Fruit fly (Drosophila melanogaster) ovary, adult (tissue): ENCODE data around the gene CG9541.
A peak's percentile ranks its signal among the peaks of the same experiment; 100 is the strongest.

Experiments
- CG17801 ChIP-seq: fragments of 200-800 bp; optimal IDR thresholded peaks from 2 replicates; lab custom pipeline; 2019; ENCODE audit warnings: missing biosample characterization, mild to moderate bottlenecking, missing genetic modification characterization, moderate library complexity; ENCODE audit not compliant: partially characterized antibody

CG9541 gene

DNA sequence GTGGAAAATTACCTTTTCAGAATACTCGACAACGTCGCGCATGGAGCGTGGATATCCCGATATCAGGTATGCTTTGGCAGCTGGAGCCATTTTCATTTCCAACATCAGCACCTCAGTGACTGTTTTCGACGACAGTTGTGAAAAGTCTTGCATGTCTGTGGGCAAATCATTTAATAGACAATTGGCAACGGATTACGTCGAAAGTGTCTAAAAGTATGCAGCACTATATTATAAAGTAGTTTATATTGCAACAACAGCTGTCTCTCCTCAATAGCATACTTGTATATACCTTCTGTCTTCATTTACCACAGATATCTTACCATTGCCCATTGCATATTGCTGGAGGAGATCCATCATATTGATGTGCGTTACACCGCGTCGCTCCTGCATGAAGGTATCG is 2.3 kb downstream of the CG9541 start:
- TF ChIP-seq CG17801 = no peak

DNA sequence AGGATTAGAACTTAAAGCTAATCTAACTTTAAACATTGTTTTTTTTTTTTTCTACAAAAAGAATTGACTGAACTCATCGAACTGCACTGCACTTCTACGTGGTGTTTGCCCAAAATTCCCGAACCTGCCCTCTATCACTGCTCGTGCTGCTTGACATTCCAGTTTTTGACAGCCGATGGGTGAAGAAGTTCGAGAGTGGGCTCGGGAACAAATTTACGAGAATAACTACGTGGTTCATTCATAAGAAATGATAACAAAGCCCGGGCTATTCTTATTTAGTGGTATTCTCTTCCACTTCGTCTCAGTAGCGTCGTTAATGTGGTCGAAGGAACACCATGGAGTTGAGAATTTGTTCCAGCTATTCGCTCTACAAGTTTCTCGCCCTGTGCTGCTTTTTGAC is 8.0 kb downstream of the CG9541 start, which contains the start of gene CG18088:
Gene CG18088 (plus strand): TSS at position 301 of the 400 bp plus-strand sequence.
- no peak for TF ChIP-seq CG17801

DNA sequence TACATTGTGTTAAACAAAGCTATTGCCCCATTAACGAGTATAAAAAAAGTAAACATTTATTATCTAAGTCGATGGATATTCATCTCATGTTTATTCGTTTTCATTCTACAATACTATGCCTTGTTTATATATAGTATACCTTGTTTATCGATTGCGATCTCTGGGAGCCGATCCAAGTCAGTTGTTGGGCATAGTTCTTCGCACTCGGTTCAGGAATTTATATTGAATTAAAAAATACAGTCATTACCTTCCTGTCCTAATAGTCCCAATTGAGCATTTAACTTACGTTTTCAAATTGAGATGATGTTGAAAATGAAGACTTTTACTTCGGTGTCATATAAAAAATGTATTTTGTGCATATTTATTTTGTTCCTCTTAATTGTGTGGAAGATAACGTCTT is 10.6 kb downstream of the CG9541 start, which contains the start of gene CG32984:
Gene CG32984 (plus strand): TSS at position 301 of the 400 bp plus-strand sequence.
- no peak for TF ChIP-seq CG17801

DNA sequence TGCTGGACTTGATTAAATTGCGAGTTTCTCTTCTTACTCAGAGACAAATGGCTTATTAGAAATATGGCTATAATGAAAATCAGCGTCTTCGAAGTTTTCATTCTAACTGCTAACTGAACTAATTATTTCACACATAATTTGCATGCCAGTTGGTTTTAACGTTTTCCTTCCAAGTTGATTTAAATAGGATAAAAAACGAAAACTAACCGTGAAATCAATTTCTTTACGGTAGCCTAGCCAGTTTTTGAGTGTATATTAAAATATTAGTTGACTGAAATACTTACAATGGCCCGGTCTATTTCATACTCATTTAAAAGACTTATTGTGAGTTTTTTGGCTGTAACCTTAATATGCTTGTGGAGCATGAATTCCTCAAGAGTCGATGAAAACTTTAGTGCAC is 13.0 kb downstream of the CG9541 start, which contains the start of the genes CG9525 and CG32985:
Gene CG9525 (minus strand): TSS at position 101 of the 400 bp plus-strand sequence.
Gene CG32985 (plus strand): TSS at position 280 of the 400 bp plus-strand sequence.
- no peak for TF ChIP-seq CG17801

DNA sequence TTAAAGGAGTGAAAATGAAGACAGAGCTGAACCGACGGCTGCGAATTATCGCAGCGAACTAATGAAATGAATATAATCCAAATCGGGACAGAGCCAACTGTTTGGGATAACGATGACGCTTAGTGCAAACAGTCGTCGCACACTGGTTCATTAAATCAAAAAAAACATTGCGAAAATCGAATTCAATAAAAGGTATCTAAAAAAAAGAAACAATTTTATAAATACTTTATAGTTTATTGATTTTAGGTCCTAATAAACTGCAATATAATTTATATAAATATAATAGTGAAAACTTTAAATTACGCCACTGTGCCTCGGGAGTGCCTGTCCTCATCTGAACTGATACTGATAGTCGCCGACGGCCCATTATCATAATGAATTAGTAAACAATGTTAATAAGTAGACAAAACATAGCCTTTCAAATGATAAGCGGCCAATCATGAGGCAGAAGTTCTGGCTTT is 16.2 kb downstream of the CG9541 start, which contains the start of gene CG31886:
Gene CG31886 (minus strand): TSS at position 51 of the 461 bp plus-strand sequence.
- TF ChIP-seq CG17801 = no peak

DNA sequence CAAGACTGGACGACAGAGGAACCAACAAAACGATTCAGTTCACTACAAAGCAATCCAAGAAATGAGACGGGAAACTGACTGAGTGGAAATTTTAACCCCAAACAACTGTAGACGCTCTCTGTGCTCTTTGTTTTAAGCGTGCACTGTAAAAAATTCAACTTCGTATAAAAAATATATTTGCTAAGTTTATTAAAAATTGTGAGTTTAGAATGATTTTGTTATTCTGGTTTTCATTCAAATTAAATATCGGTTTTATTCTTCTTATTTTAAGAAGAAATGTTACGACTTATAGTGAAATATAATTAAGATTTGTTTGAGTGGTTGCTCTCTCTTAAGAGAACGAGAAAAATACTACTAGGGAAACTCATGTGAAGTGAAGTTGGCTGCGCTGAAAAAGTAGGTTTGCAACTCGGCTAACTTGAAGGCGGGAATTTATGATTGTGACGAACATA is 17.2 kb downstream of the CG9541 start:
- TF ChIP-seq CG17801 = peak; percentile 84

DNA sequence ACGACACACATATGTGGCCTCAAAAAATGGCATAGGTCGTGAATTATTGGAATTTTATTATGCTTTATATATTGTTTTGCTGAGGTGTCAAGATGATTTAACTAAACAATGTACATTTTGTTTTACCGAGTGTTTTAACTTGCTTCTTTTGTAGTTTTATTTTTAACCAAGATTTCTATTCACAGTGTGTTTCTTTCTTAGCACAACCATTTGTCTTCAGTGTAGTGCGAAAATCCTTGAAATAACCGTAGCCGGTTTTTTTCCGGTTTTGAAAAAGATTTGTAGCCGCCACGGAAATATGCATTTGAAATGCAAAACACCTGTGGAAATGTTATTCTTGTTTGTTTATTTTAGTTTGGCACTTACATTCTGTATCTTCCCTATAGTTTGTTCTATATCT is 18.1 kb downstream of the CG9541 start:
- TF ChIP-seq CG17801 = no peak

DNA sequence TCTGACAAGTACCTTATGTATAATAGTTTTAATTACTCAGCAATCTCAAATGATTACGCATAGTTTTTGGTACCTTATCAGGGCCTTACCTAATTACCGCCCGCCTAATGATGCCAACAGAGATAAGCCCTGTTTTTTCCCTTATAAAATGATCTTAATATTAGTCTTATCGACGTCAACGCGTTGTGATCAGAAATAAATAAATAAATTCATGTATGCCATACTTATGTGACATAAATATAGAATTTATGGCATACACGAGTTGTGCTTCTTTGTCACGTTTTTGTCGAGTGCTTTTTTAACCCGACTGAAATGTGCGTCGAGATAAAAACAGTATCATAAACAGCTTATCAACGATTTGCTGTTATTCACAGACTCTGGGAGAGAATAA is 18.9 kb downstream of the CG9541 start:
- no peak for TF ChIP-seq CG17801

DNA sequence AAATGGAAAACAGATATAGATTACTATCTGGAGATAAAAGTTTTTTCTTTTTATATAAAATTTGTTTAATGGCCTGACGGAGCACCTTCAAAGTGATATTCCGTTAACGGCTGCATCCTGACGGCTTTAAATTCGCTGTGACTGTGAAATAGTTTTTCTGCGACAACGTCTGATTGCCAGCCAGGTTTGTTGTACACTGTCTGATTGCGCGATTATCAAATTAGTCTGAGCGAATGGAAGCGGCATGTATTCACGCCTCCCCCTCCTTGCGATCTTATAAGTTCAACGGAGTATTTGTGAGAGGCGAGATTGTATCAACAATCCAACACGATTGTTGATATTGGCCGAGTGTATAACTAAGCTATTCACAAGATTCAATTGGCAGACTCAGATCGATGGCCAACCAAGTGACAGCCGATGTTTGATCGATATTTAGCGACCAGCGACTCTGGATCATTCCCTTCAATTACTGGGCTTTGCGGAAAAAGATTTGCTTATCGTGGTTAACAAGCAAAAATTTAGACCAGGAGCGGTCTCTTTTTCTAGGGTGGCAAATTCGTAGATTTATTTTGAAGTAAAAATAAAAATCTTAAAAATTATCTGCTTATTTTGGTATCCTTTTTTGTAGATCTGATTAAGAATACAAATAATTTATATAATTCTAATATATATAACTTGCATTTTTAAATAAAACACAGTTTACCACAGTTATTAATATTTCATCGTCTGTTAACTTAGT is 19.5 kb downstream of the CG9541 start:
- no peak for TF ChIP-seq CG17801

DNA sequence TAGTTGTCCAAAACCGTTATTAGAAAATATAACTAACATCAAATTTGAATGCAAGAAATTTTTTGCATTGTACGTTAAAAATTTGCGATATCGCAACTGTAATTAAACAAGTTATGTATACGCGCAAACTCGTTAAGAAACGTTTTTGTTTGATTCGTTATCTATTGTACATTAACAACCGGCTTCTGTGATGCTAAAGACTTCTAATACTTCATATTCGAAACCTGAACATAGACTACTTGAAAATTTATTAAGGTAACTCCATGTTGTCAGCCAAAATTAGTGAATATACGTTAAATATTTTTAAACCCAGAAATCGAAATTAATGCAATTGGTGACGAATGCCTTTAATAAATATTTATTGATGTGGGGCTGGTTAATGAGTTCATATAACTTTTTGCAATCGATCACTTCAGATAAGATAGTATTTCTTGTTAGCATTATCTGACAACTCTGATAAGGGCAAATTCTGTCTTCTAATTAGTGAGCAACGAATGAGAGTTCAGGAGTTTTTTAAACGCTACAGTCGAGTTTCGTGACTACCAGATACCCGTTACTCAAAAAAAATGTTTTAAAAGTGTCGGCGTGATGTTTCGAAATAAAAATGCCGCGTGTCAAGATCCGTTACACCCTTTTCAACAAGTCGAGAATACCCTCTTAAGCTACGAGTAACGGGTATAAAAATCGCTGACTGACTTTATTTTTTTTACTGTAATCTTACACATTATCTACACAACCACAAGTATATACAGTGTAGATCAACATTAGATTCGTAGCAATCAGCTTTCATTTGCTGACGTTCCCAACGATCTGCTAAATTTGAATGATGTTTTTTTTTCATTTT is 22.8 kb downstream of the CG9541 start:
- TF ChIP-seq CG17801 = no peak

DNA sequence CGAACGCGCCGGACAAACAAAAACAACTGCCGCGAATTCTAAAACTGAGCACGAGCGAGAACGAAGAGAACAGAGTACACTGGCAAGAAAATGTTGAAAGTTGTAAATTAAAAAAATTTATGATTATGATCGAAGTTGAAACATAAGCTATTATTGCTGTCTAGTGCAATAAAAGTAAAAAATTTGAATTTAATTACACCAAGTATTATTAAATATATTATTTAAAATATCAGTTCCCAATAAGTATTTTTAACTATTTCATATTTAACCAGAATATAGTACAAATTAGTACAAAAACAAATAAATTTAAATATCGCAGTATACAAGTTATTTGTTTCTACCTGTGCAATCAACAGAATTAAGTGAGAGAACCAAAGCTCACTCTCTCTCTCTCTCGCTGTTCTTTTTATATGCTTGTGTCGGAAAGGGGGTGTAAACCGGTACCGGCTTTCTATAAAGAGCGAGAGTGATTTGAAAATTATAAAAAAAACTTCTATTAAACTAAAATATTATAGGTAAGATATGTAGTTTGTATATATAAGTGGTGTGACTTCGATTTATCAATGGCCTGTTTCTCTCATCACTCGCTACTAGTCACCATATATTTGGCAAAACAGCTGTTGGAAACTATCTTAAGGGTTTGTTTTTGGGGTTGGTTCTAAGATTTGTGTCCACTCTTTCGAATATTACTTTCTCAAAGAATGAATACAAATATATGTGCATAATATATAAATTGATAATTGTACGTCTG is 23.9 kb downstream of the CG9541 start, which contains the start of gene C1GalTA:
Gene C1GalTA (minus strand): TSS at position 33 of the 751 bp plus-strand sequence.
- peak; percentile 99 for TF ChIP-seq CG17801

DNA sequence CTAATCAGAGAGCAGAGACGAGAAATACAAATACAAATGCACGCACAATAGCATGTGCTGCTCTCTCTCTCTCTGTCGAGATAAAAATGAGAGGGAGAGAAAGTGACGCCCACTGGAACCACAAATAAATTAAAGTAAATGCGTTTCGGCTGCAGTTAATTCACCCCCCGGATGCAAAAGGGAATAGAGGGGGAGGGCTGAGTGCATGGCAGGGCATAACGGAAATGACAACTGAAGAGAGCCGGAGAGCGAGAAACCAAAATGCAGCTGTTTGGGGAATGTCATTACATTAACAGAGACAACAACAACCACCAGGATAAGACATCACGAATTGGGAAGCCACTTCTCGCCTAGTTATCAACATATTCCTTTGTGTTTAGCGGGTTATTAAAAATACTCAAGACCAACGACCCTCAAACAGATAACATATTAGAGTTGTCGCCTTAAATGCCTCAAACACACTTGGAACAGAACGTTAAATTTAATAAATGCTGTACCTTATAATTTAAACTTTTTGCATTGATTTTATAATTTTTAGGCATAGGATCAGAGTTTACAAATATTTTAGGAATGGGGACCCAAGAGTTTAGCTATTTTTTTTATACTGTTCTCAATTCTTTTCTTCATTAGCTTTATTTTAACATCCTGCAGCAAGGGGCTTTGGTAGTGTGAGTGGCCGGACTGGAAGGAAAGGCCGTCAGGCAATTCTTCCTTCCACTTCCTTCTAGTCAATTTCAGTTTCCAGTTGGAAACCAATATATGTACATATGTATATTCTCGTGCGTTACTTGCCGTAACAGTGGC is 25.1 kb downstream of the CG9541 start:
- no peak for TF ChIP-seq CG17801

DNA sequence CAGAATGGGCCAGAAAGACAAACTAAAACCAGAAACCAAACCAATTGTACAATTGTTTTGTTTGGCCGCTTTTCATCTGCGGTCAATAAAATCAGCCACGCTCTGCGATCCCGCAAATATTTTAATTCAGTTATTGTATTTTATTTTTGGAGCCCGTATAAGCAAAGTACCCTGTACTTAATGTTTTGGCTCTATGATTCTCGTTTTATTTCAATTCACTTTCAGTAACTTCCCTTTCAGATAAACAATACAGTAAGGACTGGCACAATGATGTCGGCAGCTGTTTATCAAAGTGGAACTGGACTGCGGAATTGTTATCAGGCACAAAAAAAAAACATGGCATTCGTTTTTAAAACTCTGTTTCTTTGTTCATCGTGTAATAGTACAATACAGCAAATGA is 26.6 kb downstream of the CG9541 start:
- no peak for TF ChIP-seq CG17801

DNA sequence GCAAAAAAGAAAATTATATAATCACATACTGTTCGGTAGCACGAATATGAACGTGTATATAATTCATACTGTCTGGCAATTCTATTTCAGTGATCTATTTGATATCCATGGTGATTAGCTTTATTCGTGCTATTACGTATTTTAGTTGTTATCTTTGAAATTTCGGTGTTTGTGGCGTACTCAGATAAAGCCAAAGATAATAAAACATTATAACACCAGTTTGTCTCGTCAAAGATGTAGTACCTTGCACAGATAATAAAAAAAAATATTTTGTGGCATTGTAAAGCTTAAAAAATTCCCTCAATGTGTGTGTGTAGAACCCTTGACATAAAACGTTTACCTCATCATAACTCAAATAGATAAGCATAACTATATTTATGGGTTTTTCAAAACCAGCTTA is 27.2 kb downstream of the CG9541 start:
- TF ChIP-seq CG17801 = peak; percentile 28

DNA sequence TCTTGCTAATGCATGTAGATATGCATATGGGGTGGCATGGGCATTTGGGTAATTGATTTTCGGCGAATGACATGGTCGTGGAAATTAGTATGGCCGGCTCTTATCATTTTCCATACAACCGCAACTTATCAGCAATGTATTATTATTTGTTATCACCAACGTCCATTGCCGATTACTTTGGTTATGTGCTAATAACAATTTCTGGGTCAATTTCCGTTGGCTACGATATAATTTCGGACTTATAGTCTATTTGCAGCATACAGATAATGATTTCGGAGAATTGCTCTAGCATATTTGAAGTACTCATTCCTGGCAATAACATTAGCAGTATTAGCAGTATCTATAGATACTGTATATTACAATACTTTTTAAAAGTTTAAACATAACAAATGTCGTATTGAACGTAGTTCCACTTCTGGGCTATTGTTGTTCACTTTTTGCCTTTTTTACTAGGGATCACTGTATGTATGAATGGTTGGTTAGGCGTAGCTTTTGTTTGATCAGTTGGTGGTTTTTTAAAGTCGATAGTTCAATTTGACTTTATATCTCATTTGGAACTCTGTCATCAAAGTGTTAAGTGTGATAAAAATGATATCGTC is 28.4 kb downstream of the CG9541 start, which contains the start of gene CG46397:
Gene CG46397 (plus strand): TSS at position 549 of the 599 bp plus-strand sequence.
- TF ChIP-seq CG17801 = no peak
